Worm (Caenorhabditis elegans): ENCODE measurements around the gene F11A10.5.

ce11 chrIV:12133776-12134175 is 39.9 kb downstream of the F11A10.5 start:
- TF ChIP-seq snpc-4 (tag; optimal IDR thresholded peaks at IDR 0.05) (no peak), blmp-1 (tag; optimal IDR thresholded peaks at IDR 0.05) (no peak), nhr-76 (tag; optimal IDR thresholded peaks at IDR 0.05) (no peak), unc-62 (GFP tag; optimal IDR thresholded peaks at IDR 0.05) (no peak), bed-3 (GFP tag; optimal IDR thresholded peaks at IDR 0.05) (no peak), sptf-1 (tag; optimal IDR thresholded peaks at IDR 0.05) (no peak), ceh-43 (GFP tag; optimal IDR thresholded peaks at IDR 0.05) (no peak), pha-4 (tag; optimal IDR thresholded peaks at IDR 0.05) (no peak), nhr-28 (tag; optimal IDR thresholded peaks at IDR 0.05) (no peak), lin-13 (tag; optimal IDR thresholded peaks at IDR 0.05) (no peak), ztf-11 (tag; optimal IDR thresholded peaks at IDR 0.05) (no peak)

All from whole organism, mixed stage, embryonic.